Worm (Caenorhabditis elegans): ENCODE data around the gene C05B5.17.

DNA sequence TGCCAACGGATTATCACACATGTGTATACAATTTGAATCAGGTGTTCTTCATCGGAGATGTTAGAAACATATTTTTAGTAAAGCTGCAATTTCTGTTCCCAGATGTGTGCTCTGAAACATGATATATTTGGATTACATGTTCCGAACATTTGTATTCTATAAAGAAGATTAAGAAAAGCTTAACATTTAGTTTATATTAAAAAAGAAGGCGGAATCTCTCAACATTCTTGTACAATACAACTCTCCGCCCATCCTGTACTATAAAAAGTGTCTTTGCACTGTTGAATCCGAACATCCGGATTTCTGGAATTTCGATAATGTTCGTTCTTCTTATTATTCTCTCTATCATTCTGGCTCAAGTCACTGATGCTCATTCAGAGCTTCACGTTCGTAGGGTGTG is 28.8 kb upstream of the C05B5.17 start, which contains the start of gene ins-23:
- no peak for TF ChIP-seq nhr-19 (GFP tag; conservative IDR thresholded peaks at IDR 0.05)
- TF ChIP-seq aha-1 (tag; optimal IDR thresholded peaks at IDR 0.05) = no peak
- TF ChIP-seq grh-1 (GFP tag; IDR thresholded peaks at IDR 0.05) = no peak
- no peak for TF ChIP-seq ces-1 (GFP tag; optimal IDR thresholded peaks at IDR 0.05)
- no peak for TF ChIP-seq sox-4 (tag; optimal IDR thresholded peaks at IDR 0.05)
- TF ChIP-seq blmp-1 (tag; optimal IDR thresholded peaks at IDR 0.05) = no peak
- no peak for TF ChIP-seq nhr-76 (tag; optimal IDR thresholded peaks at IDR 0.05)
- TF ChIP-seq fos-1 (tag; optimal IDR thresholded peaks at IDR 0.05) = no peak
